Worm (Caenorhabditis elegans): ENCODE measurements around the gene pcs-1.
A peak's percentile ranks its signal among the peaks of the same experiment; 100 is the strongest.

The pcs-1 gene

DNA sequence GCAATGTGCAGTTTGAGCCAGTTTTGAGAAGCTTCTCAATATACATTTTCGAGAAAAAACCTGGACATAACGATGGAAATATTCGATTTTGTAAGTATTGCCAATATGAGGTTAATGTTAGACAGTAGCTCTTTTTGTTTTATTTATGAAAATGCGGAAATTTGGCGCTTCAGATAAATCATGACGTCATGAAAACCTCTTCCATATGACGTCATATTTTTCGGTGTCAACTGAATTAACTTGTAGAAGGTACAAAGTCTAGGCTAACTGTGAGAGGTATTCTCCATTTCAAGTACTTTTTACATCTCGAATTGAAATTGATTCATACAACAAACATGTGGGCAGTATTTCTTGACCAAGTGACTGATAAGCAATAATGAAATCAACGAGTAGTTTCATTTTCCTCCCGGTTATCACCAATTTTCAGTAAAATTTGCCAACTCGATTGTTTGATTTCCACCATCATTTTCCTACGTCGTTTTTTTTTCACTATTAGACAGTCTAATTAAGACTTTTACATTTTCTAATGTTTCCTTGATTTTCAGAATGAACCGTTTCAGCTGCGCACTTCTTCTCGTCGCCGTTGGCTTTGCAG lies 6.2 kb downstream of the pcs-1 start, which contains the start of gene F54D5.3 (continued):
- TF ChIP-seq R02D3.7 (tag; optimal IDR thresholded peaks at IDR 0.05), result no peak
- no peak for TF ChIP-seq mdl-1 (tag; optimal IDR thresholded peaks at IDR 0.05)
- TF ChIP-seq unc-62 (GFP tag; optimal IDR thresholded peaks at IDR 0.05 in 1 of 2), result peak in 1 of 2 experiments; percentile 66
- TF ChIP-seq unc-62 (tag; optimal IDR thresholded peaks at IDR 0.05), result no peak
- no peak for TF ChIP-seq attf-4 (tag; optimal IDR thresholded peaks at IDR 0.05)
- TF ChIP-seq F49E8.2 (tag; optimal IDR thresholded peaks at IDR 0.05; ENCODE audit: borderline replicate concordance), result no peak
- TF ChIP-seq nhr-28 (tag; optimal IDR thresholded peaks at IDR 0.05), result peak; percentile 54
- no peak for TF ChIP-seq ceh-62 (tag; optimal IDR thresholded peaks at IDR 0.05)
- TF ChIP-seq aly-2 (tag; optimal IDR thresholded peaks at IDR 0.05), result no peak

DNA sequence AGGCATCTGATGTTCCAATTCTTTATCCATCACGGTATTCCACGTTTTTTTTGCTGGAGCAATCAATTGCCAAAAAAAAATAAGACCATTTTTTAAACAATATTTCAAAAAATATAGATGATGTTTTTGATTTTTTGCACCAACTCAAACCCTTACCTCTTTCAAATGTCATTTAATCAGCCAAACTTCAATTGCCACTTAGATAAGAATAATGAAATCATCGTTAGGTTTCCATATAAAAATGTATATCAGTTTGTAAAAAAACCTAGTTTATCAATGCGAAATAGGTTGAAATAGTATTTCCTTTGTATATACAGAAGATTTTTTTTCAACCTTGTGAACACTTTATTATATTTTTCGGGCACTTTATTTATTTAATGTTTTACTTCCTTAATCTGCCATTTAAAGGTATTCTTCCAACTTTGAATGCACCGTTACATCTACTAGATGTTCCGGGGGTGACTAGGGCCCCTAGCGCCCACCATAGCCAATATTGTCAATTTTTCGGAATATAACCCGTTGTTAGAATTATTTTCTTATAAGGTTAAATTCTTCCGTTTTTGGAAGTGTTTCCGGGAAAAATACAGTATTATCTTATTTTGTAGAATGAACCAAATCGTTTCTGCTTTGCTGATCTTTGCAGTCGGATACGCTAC lies 8.2 kb downstream of the pcs-1 start, which contains the start of the genes F54D5.23 and F54D5.4:
TSS of gene F54D5.23 (minus strand) at position 75 of the 656 bp plus-strand sequence.
TSS of gene F54D5.4 (plus strand) at position 606 of the 656 bp plus-strand sequence.
- TF ChIP-seq ztf-7 (tag; optimal IDR thresholded peaks at IDR 0.05) (no peak), pqm-1 (tag; optimal IDR thresholded peaks at IDR 0.05) (peak; percentile 73)

DNA sequence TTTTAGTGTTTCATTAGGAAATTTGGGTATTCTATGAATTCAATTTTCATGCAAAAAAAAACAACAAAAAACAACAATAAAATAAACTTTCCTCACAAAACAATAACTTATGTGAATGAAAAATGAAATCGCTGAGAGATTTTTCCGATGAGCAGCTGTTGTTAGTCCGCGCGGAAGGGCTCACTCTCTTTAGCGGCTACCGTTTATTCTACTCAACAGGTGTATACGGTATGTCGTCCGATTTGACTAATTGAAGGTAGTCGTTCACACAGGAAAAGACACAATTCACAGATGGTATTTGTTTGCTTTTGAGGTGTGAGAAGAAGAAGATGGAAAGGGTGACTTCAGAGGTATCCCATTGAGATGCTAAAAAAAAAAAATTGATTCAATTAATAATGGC lies 8.9 kb downstream of the pcs-1 start:
- TF ChIP-seq daf-16 (GFP tag; optimal IDR thresholded peaks at IDR 0.05), result no peak
- TF ChIP-seq daf-16 (tag; optimal IDR thresholded peaks at IDR 0.05), result no peak
- TF ChIP-seq ceh-82 (tag; optimal IDR thresholded peaks at IDR 0.05), result no peak
- TF ChIP-seq nhr-6 (tag; optimal IDR thresholded peaks at IDR 0.05), result no peak
- no peak for TF ChIP-seq ZK337.2 (GFP tag; IDR thresholded peaks at IDR 0.05)
- TF ChIP-seq ctbp-1 (GFP tag; IDR thresholded peaks at IDR 0.05), result no peak
- TF ChIP-seq vab-7 (GFP tag; IDR thresholded peaks at IDR 0.05), result no peak
- TF ChIP-seq nhr-10 (tag; optimal IDR thresholded peaks at IDR 0.05), result no peak

DNA sequence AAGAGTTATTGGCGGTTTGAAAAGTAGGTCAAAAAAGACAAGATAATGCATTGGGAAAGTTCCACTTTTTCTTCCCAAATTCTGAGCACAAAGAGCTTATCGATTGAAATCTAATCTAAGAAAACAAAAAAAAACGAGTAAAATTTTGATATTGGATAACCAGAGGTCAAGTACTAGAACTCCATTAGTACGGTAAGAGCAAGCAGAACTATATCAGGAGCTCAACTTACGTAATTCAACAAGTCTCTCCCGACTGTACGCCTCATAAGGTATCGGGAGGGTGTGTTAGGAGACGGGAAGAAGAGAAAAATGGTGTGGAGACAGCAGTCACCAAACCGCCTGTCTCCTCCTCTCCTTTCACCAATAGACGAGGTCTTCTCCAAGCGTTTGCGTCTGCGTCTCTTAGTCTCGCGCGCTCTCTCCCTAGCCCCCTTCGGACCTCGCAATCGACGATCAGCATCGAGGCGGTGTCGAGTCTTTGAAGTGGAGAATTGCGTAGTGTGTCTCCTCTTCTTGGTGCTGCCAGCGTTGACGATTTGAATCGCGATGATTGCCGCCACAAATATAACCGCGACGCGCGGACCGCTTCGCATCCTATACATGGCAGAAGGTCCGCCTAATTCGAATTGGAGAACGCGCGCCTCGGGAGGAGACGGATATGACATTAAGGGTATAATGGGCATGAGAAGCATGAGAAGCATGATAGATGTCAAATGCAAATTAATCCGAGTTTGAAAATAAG lies 10.4 kb downstream of the pcs-1 start, which contains the start of gene F54D5.5:
TSS of gene F54D5.5 (minus strand) at position 51 of the 742 bp plus-strand sequence.
- no peak for TF ChIP-seq lin-13 (GFP tag; optimal IDR thresholded peaks at IDR 0.05)
- TF ChIP-seq nhr-237 (tag; optimal IDR thresholded peaks at IDR 0.05), result no peak
- TF ChIP-seq unc-62 (GFP tag; optimal IDR thresholded peaks at IDR 0.05 in 1 of 2), result peak in 1 of 2 experiments; percentile 31
- TF ChIP-seq unc-62 (tag; optimal IDR thresholded peaks at IDR 0.05), result no peak
- TF ChIP-seq egl-43 (GFP tag; IDR thresholded peaks at IDR 0.05), result peak; percentile 69; the same call in 1 of the 2 replicates
- peak; percentile 68 for TF ChIP-seq set-16 (GFP tag; IDR thresholded peaks at IDR 0.05)
- 0 out of 4 replicates have a peak, but pooled peaks of 1 of the 2 experiments have one; percentile 60 for TF ChIP-seq madf-5 (GFP tag; IDR thresholded peaks at IDR 0.05)
- no peak for TF ChIP-seq arid-1 (GFP tag; conservative IDR thresholded peaks at IDR 0.05)
- peak; percentile 43 for TF ChIP-seq aha-1 (tag)
- peak; percentile 37 for TF ChIP-seq nhr-6 (tag; optimal IDR thresholded peaks at IDR 0.05)

DNA sequence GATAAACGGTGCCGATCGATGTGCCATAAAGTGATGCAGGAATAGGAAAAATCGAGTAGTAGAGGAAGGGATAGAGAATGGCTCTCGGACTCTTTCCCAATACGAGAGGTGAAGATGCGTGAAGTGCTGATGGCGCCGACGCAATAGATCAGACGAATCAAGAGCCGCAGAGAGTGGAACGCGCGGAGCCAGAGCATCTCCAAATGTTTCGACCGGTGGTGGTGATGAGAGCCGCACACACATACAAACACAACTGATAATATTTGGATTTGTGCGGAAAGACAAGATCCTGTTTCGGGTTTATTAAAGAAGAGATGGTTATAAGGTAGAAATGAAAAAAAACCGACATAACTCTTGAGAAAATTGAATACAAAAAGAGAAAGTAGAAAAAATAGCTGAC lies 13.4 kb downstream of the pcs-1 start, which contains the start of gene F54D5.15:
TSS of gene F54D5.15 (minus strand) at position 101 of the 400 bp plus-strand sequence.
- no peak for TF ChIP-seq ceh-82 (tag; optimal IDR thresholded peaks at IDR 0.05)
- TF ChIP-seq nhr-48 (tag; optimal IDR thresholded peaks at IDR 0.05), result no peak
- TF ChIP-seq nhr-42 (GFP tag; IDR thresholded peaks at IDR 0.05), result no peak
- TF ChIP-seq aha-1 (tag), result no peak
- TF ChIP-seq Y48G9A.11 (GFP tag; IDR thresholded peaks at IDR 0.05), result no peak
- TF ChIP-seq set-16 (GFP tag; IDR thresholded peaks at IDR 0.05), result no peak
- no peak for TF ChIP-seq mdl-1 (tag; optimal IDR thresholded peaks at IDR 0.05)

DNA sequence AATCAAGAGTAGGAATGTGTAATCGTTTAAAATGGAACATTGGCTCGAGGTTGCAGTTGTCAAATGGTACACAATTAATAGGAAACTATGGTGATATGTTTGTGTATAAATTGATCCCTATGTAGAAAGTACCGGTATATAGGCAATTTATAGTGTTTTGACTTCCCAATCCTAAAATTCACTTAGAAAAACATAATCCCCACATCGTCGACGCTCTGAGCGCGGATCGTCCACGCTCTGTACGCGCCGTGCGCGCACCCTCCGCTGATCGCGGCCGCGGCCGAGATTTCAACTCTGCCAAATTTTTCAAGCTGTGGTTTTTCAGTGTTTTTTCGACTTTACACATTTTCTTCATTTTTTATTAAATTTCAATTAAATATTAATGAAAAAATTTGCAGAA lies 21.2 kb downstream of the pcs-1 start, which contains the start of gene F54D5.17:
TSS of gene F54D5.17 (plus strand) at position 301 of the 400 bp plus-strand sequence.
- TF ChIP-seq dmd-8 (GFP tag; IDR thresholded peaks at IDR 0.05), result no peak
- TF ChIP-seq nhr-28 (tag; optimal IDR thresholded peaks at IDR 0.05), result no peak
- no peak for TF ChIP-seq T26A8.4 (GFP tag; IDR thresholded peaks at IDR 0.05)
- TF ChIP-seq T20F7.1 (GFP tag; optimal IDR thresholded peaks at IDR 0.05), result no peak
- no peak for TF ChIP-seq pha-4 (GFP tag; IDR thresholded peaks at IDR 0.05)
- no peak for TF ChIP-seq pha-4 (tag; optimal IDR thresholded peaks at IDR 0.05)
- no peak for TF ChIP-seq spr-1 (tag; optimal IDR thresholded peaks at IDR 0.05)
- peak; percentile 15; the same call in 1 of the 2 replicates for TF ChIP-seq set-16 (GFP tag; IDR thresholded peaks at IDR 0.05)
